Fruit fly (Drosophila melanogaster) whole organism, embryonic: ENCODE measurements around the gene CG43292.

Source experiments
- Ada2b ChIP-seq: fragments of 200-800 bp; sonication (Bioruptor generic); IDR thresholded peaks from 2 replicates; pipeline ENCODE4 v1.3.6; 2022; ENCODE audit warnings: missing biosample characterization, missing genetic modification characterization
- Bteb2 ChIP-seq: fragments of 200-800 bp; sonication (Bioruptor generic); optimal IDR thresholded peaks from 2 replicates; lab custom pipeline; 2016; ENCODE audit warnings: missing biosample characterization, missing genetic modification characterization
- CG10147 ChIP-seq: fragments of 200-800 bp; sonication (Bioruptor generic); optimal IDR thresholded peaks from 2 replicates; lab custom pipeline; 2019; ENCODE audit warnings: missing biosample characterization, mild to moderate bottlenecking, missing genetic modification characterization, moderate library complexity
- CG10366 ChIP-seq: fragments of 200-800 bp; sonication (Bioruptor generic); IDR thresholded peaks from 2 replicates; pipeline ENCODE4 v1.3.6; 2022; ENCODE audit warnings: missing biosample characterization, missing genetic modification characterization
- CG10543 ChIP-seq: fragments of 200-800 bp; sonication (Bioruptor generic); optimal IDR thresholded peaks from 3 replicates; lab custom pipeline; 2017; ENCODE audit warnings: missing biosample characterization, mild to moderate bottlenecking, missing genetic modification characterization, moderate library complexity
- CG10979 ChIP-seq: fragments of 200-800 bp; sonication (Bioruptor generic); optimal IDR thresholded peaks from 2 replicates; lab custom pipeline; 2018; ENCODE audit warnings: missing biosample characterization, mild to moderate bottlenecking, missing genetic modification characterization, moderate library complexity
- CG12659 ChIP-seq: fragments of 200-800 bp; sonication (Bioruptor generic); optimal IDR thresholded peaks from 3 replicates; lab custom pipeline; 2017; ENCODE audit warnings: mild to moderate bottlenecking, missing biosample characterization, missing genetic modification reagents, missing genetic modification characterization
- CG17385 ChIP-seq: fragments of 200-800 bp; sonication (Bioruptor generic); optimal IDR thresholded peaks from 3 replicates; lab custom pipeline; 2018; ENCODE audit warnings: missing biosample characterization, mild to moderate bottlenecking, missing genetic modification characterization
- CG2116 ChIP-seq: fragments of 200-800 bp; sonication (Bioruptor generic); optimal IDR thresholded peaks from 3 replicates; lab custom pipeline; 2018; ENCODE audit warnings: missing biosample characterization, mild to moderate bottlenecking, missing genetic modification characterization
- CG2678 ChIP-seq: fragments of 200-800 bp; sonication (Bioruptor generic); optimal IDR thresholded peaks from 3 replicates; lab custom pipeline; 2019; ENCODE audit warnings: missing biosample characterization, mild to moderate bottlenecking, missing genetic modification characterization, moderate library complexity
- CG33557 ChIP-seq: fragments of 200-800 bp; sonication (Bioruptor generic); optimal IDR thresholded peaks from 2 replicates; lab custom pipeline; 2019; ENCODE audit warnings: missing biosample characterization, mild to moderate bottlenecking, missing genetic modification characterization, moderate library complexity
- CG3407 ChIP-seq: fragments of 200-800 bp; sonication (Bioruptor generic); optimal IDR thresholded peaks from 2 replicates; lab custom pipeline; 2018; ENCODE audit warnings: missing biosample characterization, mild to moderate bottlenecking, missing genetic modification characterization
- CG34376 ChIP-seq: fragments of 200-800 bp; sonication (Bioruptor generic); optimal IDR thresholded peaks from 2 replicates; lab custom pipeline; 2018; ENCODE audit warnings: missing biosample characterization, mild to moderate bottlenecking, missing genetic modification characterization
- CG4424 ChIP-seq: fragments of 200-800 bp; sonication (Bioruptor generic); optimal IDR thresholded peaks from 3 replicates; lab custom pipeline; 2016; ENCODE audit warnings: missing biosample characterization, missing genetic modification characterization
- CG6765 ChIP-seq: fragments of 200-800 bp; sonication (Bioruptor generic); optimal IDR thresholded peaks from 3 replicates; lab custom pipeline; 2017; ENCODE audit warnings: missing biosample characterization, mild to moderate bottlenecking, missing genetic modification characterization
- CG7556 ChIP-seq: fragments of 200-800 bp; sonication (Bioruptor generic); optimal IDR thresholded peaks from 2 replicates; lab custom pipeline; 2017; ENCODE audit warnings: missing biosample characterization, mild to moderate bottlenecking, missing genetic modification characterization
- CG8281 ChIP-seq: fragments of 200-800 bp; sonication (Bioruptor generic); optimal IDR thresholded peaks from 2 replicates; lab custom pipeline; 2018; ENCODE audit warnings: missing biosample characterization, mild to moderate bottlenecking, missing genetic modification characterization, moderate library complexity
- CG8290 ChIP-seq, 3 experiments: fragments of 200-800 bp; sonication (Bioruptor generic); optimal IDR thresholded peaks; 2 replicates each; lab custom pipeline; 2016 to 2019; ENCODE audit warnings: missing biosample characterization in 3 of 3, missing genetic modification characterization in 3 of 3, mild to moderate bottlenecking in 2 of 3, moderate library complexity in 1 of 3
- CG9817 ChIP-seq: fragments of 200-800 bp; sonication (Bioruptor generic); optimal IDR thresholded peaks from 2 replicates; lab custom pipeline; 2018; ENCODE audit warnings: missing biosample characterization, mild to moderate bottlenecking, missing genetic modification characterization, moderate library complexity
- Dbx ChIP-seq: fragments of 200-800 bp; sonication (Bioruptor generic); IDR thresholded peaks from 3 replicates; pipeline ENCODE4 v1.3.6; 2022; ENCODE audit warnings: missing biosample characterization, missing genetic modification characterization
- HLH3B ChIP-seq: fragments of 200-800 bp; sonication (Bioruptor generic); IDR thresholded peaks from 2 replicates; pipeline ENCODE4 v1.3.6; 2022; ENCODE audit warnings: missing biosample characterization, missing genetic modification characterization
- Hey ChIP-seq: fragments of 200-800 bp; sonication (Bioruptor generic); optimal IDR thresholded peaks from 3 replicates; lab custom pipeline; 2018; ENCODE audit warnings: missing biosample characterization, mild to moderate bottlenecking, missing genetic modification characterization
- Mad ChIP-seq: fragments of 200-800 bp; sonication (Bioruptor generic); optimal IDR thresholded peaks from 2 replicates; lab custom pipeline; 2016; ENCODE audit warnings: missing biosample characterization, missing genetic modification characterization
- Oli ChIP-seq: fragments of 200-800 bp; sonication (Bioruptor generic); optimal IDR thresholded peaks from 2 replicates; lab custom pipeline; 2018; ENCODE audit warnings: missing biosample characterization, mild to moderate bottlenecking, missing genetic modification characterization, moderate library complexity
- Ptx1 ChIP-seq: fragments of 200-800 bp; sonication (Bioruptor generic); IDR thresholded peaks from 2 replicates; pipeline ENCODE4 v1.3.6; 2022; ENCODE audit warnings: missing biosample characterization, missing genetic modification characterization
- Six4 ChIP-seq: fragments of 200-800 bp; sonication (Bioruptor generic); optimal IDR thresholded peaks from 2 replicates; lab custom pipeline; 2016; ENCODE audit warnings: missing biosample characterization, missing genetic modification characterization
- Xbp1 ChIP-seq: fragments of 200-800 bp; sonication (Bioruptor generic); optimal IDR thresholded peaks from 3 replicates; lab custom pipeline; 2016; ENCODE audit warnings: missing biosample characterization, mild to moderate bottlenecking, missing genetic modification characterization
- al ChIP-seq: fragments of 200-800 bp; sonication (Bioruptor generic); IDR thresholded peaks from 2 replicates; pipeline ENCODE4 v1.3.6; 2022; ENCODE audit warnings: missing biosample characterization, missing genetic modification characterization
- aop ChIP-seq: fragments of 200-800 bp; sonication (Bioruptor generic); IDR thresholded peaks from 2 replicates; pipeline ENCODE4 v1.3.6; 2022; ENCODE audit warnings: missing biosample characterization, missing genetic modification characterization
- ash1 ChIP-seq: fragments of 200-800 bp; sonication (Bioruptor generic); optimal IDR thresholded peaks from 2 replicates; lab custom pipeline; 2018; ENCODE audit warnings: missing biosample characterization, mild to moderate bottlenecking, missing genetic modification characterization
- bcd ChIP-seq: fragments of 200-800 bp; sonication (Bioruptor generic); optimal IDR thresholded peaks from 2 replicates; lab custom pipeline; 2017; ENCODE audit warnings: missing biosample characterization, mild to moderate bottlenecking, missing genetic modification characterization
- bowl ChIP-seq: fragments of 200-800 bp; sonication (Bioruptor generic); IDR thresholded peaks from 2 replicates; pipeline ENCODE4 v1.3.6; 2022; ENCODE audit warnings: missing biosample characterization, missing genetic modification characterization
- crc ChIP-seq: fragments of 200-800 bp; sonication (Bioruptor generic); optimal IDR thresholded peaks from 2 replicates; lab custom pipeline; 2016; ENCODE audit warnings: missing biosample characterization, missing genetic modification characterization
- h ChIP-seq: fragments of >200 bp; optimal IDR thresholded peaks from 2 replicates; lab custom pipeline; 2017
- jumu ChIP-seq: fragments of 200-800 bp; sonication (Bioruptor generic); optimal IDR thresholded peaks from 3 replicates; lab custom pipeline; 2016; ENCODE audit warnings: missing biosample characterization, missing genetic modification characterization
- kah ChIP-seq: fragments of 200-800 bp; sonication (Bioruptor generic); optimal IDR thresholded peaks from 2 replicates; lab custom pipeline; 2018; ENCODE audit warnings: missing biosample characterization, mild to moderate bottlenecking, missing genetic modification characterization
- kay ChIP-seq: fragments of 200-800 bp; sonication (Bioruptor generic); optimal IDR thresholded peaks from 2 replicates; lab custom pipeline; 2016; ENCODE audit warnings: missing biosample characterization, missing genetic modification characterization
- lab ChIP-seq: fragments of 200-800 bp; sonication (Bioruptor generic); optimal IDR thresholded peaks from 3 replicates; lab custom pipeline; 2017; ENCODE audit warnings: missing biosample characterization, missing genetic modification characterization, mild to moderate bottlenecking, moderate library complexity, missing genetic modification reagents
- lbe ChIP-seq: fragments of 200-800 bp; sonication (Bioruptor generic); optimal IDR thresholded peaks from 2 replicates; lab custom pipeline; 2016; ENCODE audit warnings: missing biosample characterization, mild to moderate bottlenecking, missing genetic modification characterization
- lmd ChIP-seq: fragments of 200-800 bp; sonication (Bioruptor generic); IDR thresholded peaks from 2 replicates; pipeline ENCODE4 v1.3.6; 2022; ENCODE audit warnings: missing biosample characterization, missing genetic modification characterization
- nerfin-1 ChIP-seq: fragments of 200-800 bp; sonication (Bioruptor generic); optimal IDR thresholded peaks from 3 replicates; lab custom pipeline; 2019; ENCODE audit warnings: missing biosample characterization, mild to moderate bottlenecking, missing genetic modification characterization, moderate library complexity
- nerfin-2 ChIP-seq: fragments of 200-800 bp; sonication (Bioruptor generic); IDR thresholded peaks from 2 replicates; pipeline ENCODE4 v1.3.6; 2022; ENCODE audit warnings: missing biosample characterization, missing genetic modification characterization; ENCODE audit not compliant: partially characterized antibody
- sc ChIP-seq, 3 experiments: fragments of >200 bp in 2 of 3; fragments of 200-800 bp in 1 of 3; sonication (Bioruptor generic) in 1 of 3; optimal IDR thresholded peaks; 2 replicates in 2 of 3; 3 replicates in 1 of 3; lab custom pipeline; 2017; ENCODE audit warnings: mild to moderate bottlenecking in 1 of 3, missing biosample characterization in 1 of 3, missing genetic modification characterization in 1 of 3, missing genetic modification reagents in 1 of 3
- schlank ChIP-seq: fragments of 200-800 bp; sonication (Bioruptor generic); optimal IDR thresholded peaks from 2 replicates; lab custom pipeline; 2018; ENCODE audit warnings: missing biosample characterization, mild to moderate bottlenecking, missing genetic modification characterization
- sob ChIP-seq: fragments of 200-800 bp; sonication (Bioruptor generic); IDR thresholded peaks from 2 replicates; pipeline ENCODE4 v1.3.6; 2022; ENCODE audit warnings: missing biosample characterization, missing genetic modification characterization
- sr ChIP-seq: fragments of 200-800 bp; sonication (Bioruptor generic); IDR thresholded peaks from 3 replicates; pipeline ENCODE4 v1.3.6; 2022; ENCODE audit warnings: missing biosample characterization, missing genetic modification characterization
- tup ChIP-seq: fragments of 200-800 bp; sonication (Bioruptor generic); optimal IDR thresholded peaks from 2 replicates; lab custom pipeline; 2016; ENCODE audit warnings: missing biosample characterization, mild to moderate bottlenecking, missing genetic modification characterization, moderate library complexity
- unpg ChIP-seq: fragments of 200-800 bp; sonication (Bioruptor generic); optimal IDR thresholded peaks from 3 replicates; lab custom pipeline; 2018; ENCODE audit warnings: missing biosample characterization, mild to moderate bottlenecking, missing genetic modification characterization, moderate library complexity
- vvl ChIP-seq: fragments of 200-800 bp; sonication (Bioruptor generic); IDR thresholded peaks from 2 replicates; pipeline ENCODE4 v1.3.6; 2022; ENCODE audit warnings: missing biosample characterization, missing genetic modification characterization

CG43292 gene

dm6 chr3L:7433325-7433827, 42.0 kb upstream of the CG43292 start (continued):
- no peak for TF ChIP-seq CG33557 (GFP tag; lab: Kevin White, UChicago)
- peak; percentile 28 for TF ChIP-seq CG7556 (GFP tag; lab: Kevin White, UChicago)
- no peak for TF ChIP-seq lbe (GFP tag; lab: Kevin White, UChicago)
- 0 out of 3 replicates have a peak, but pooled peaks have one; percentile 39 for TF ChIP-seq Dbx
- TF ChIP-seq CG10366 (GFP tag; lab: Robert Waterston, UW), result peak; percentile 24; the same call in 1 of the 2 replicates
- TF ChIP-seq kay (GFP tag; lab: Kevin White, UChicago), result no peak
- no peak for TF ChIP-seq CG2116 (GFP tag; lab: Kevin White, UChicago)
- TF ChIP-seq ash1, result no peak
- no peak for TF ChIP-seq CG9817
- TF ChIP-seq CG6765 (GFP tag; lab: Kevin White, UChicago), result no peak
- 0 out of 2 replicates have a peak, but pooled peaks have one; percentile 22 for TF ChIP-seq Ada2b
- TF ChIP-seq bowl (GFP tag; lab: Robert Waterston, UW), result no peak
- no peak for TF ChIP-seq Hey
- TF ChIP-seq schlank, result no peak
- no peak for TF ChIP-seq CG12659
- no peak for TF ChIP-seq CG3407 (GFP tag; lab: Kevin White, UChicago)
- peak; percentile 13 for TF ChIP-seq bcd
- TF ChIP-seq Six4, result no peak
- no peak for TF ChIP-seq crc (GFP tag; lab: Kevin White, UChicago)
- TF ChIP-seq Xbp1 (GFP tag; lab: Kevin White, UChicago), result no peak
- peak; percentile 33; the same call in 1 of the 2 replicates for TF ChIP-seq HLH3B (GFP tag; lab: Robert Waterston, UW)
- TF ChIP-seq CG17385, result no peak
- TF ChIP-seq CG8290 (GFP tag; optimal IDR thresholded peaks at IDR 0.05; lab: Kevin White, UChicago), result no peak
- peak in 1 of 2 experiments; percentile 51 for TF ChIP-seq CG8290 (tag; optimal IDR thresholded peaks at IDR 0.05; lab: Kevin White, UChicago)
- 0 out of 2 replicates have a peak, but pooled peaks have one; percentile 37 for TF ChIP-seq Ptx1
- TF ChIP-seq aop, result no peak
- TF ChIP-seq CG10147, result no peak
- TF ChIP-seq CG10979 (tag; lab: Kevin White, UChicago), result peak; percentile 59
- peak; percentile 91 for TF ChIP-seq sr (GFP tag; lab: Robert Waterston, UW)
- no peak for TF ChIP-seq h
- TF ChIP-seq kah (GFP tag; lab: Kevin White, UChicago), result no peak
- peak; percentile 49 for TF ChIP-seq CG10543 (GFP tag; lab: Kevin White, UChicago)
- no peak for TF ChIP-seq tup
- TF ChIP-seq lmd, result peak; percentile 49
- TF ChIP-seq Oli, result peak; percentile 1
- peak; percentile 48 for TF ChIP-seq CG2678 (tag; lab: Kevin White, UChicago)
- TF ChIP-seq sob (GFP tag; lab: Robert Waterston, UW), result no peak
- TF ChIP-seq CG34376, result no peak
- TF ChIP-seq lab (GFP tag; lab: Kevin White, UChicago), result peak; percentile 4
- TF ChIP-seq Bteb2 (GFP tag; lab: Kevin White, UChicago), result no peak
- TF ChIP-seq CG8281 (tag; lab: Kevin White, UChicago), result peak; percentile 74
- TF ChIP-seq vvl (GFP tag; lab: Robert Waterston, UW), result peak; percentile 37; the same call in 1 of the 2 replicates
- TF ChIP-seq nerfin-2 (GFP tag; lab: Robert Waterston, UW), result no peak
- no peak for TF ChIP-seq jumu (GFP tag; lab: Kevin White, UChicago)
- no peak for TF ChIP-seq sc (optimal IDR thresholded peaks at IDR 0.05; lab: Kevin White, UChicago)
- no peak for TF ChIP-seq sc (GFP tag; optimal IDR thresholded peaks at IDR 0.05; lab: Kevin White, UChicago)
- TF ChIP-seq Mad (GFP tag; lab: Kevin White, UChicago), result no peak
- peak; percentile 42 for TF ChIP-seq unpg (GFP tag; lab: Kevin White, UChicago)
- peak; percentile 10 for TF ChIP-seq CG4424
- TF ChIP-seq nerfin-1 (tag; lab: Kevin White, UChicago), result no peak
- 0 out of 2 replicates have a peak, but pooled peaks have one; percentile 5 for TF ChIP-seq al
